Fruit fly (Drosophila melanogaster): Measurements from ENCODE around the gene IP3K2.

IP3K2 gene

DNA sequence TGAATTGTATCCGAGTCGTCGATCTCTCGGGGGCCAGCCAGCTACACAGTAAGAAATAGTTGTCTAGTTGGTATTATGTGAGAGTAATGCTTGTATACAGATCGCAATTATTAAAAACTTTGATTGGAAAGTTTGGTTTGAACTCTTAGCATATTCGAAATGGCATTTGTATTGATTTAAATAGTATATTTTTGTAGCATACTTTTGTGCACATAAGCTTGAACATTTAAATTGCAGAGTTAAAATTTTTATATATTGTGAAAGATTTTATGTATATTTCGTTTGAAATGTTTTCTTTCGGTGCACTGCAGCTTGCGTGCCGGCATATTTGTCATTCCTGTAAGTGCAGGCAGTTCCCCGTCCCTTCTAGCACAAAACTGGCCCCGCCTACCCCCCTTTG is 8.8 kb downstream of the IP3K2 start (continued):
- TF ChIP-seq vnd (GFP tag; IDR thresholded peaks at IDR 0.05; ENCODE audit: partially characterized antibody) (no peak), MTF-1 (GFP tag; optimal IDR thresholded peaks at IDR 0.05; ENCODE audit: borderline replicate concordance) (no peak), Blimp-1 (GFP tag; optimal IDR thresholded peaks at IDR 0.05) (peak; percentile 8), Usf (GFP tag; optimal IDR thresholded peaks at IDR 0.05) (no peak), seq (GFP tag; IDR thresholded peaks at IDR 0.05) (no peak), HLHmδ (GFP tag; optimal IDR thresholded peaks at IDR 0.05) (no peak), Kr (GFP tag; optimal IDR thresholded peaks at IDR 0.05) (no peak), CG34224 (GFP tag; IDR thresholded peaks at IDR 0.05; ENCODE audit: partially characterized antibody) (no peak), repo (GFP tag; optimal IDR thresholded peaks at IDR 0.05) (no peak), cato (GFP tag; optimal IDR thresholded peaks at IDR 0.05; ENCODE audit: borderline replicate concordance) (no peak), CG8944 (GFP tag; optimal IDR thresholded peaks at IDR 0.05) (no peak)

DNA sequence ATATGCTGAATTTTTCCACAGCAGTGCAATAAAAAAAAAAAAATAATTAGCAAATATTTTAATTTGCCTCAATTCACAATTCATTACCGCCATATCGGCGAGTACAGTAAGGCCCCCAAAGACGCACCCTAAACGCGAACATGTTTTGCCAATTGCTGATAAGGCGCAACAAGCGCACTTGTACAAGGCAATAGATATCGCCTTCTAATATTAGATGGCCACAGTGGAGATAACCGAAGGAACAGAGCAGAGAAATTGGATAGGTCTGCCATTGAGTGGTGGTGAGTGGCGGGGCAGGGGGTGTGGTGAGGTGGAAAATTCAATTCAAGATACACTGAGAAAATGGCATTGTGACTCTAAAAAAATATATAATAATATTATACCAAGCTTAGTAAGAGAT is 9.7 kb downstream of the IP3K2 start:
- TF ChIP-seq CG34376 (GFP tag; optimal IDR thresholded peaks at IDR 0.05): no peak
- TF ChIP-seq grn (GFP tag; optimal IDR thresholded peaks at IDR 0.05): peak; percentile 24
- TF ChIP-seq Med (GFP tag): peak; percentile 9
- peak; percentile 66 for TF ChIP-seq caup (GFP tag; optimal IDR thresholded peaks at IDR 0.05; ENCODE audit: severe bottlenecking)
- TF ChIP-seq row (GFP tag; IDR thresholded peaks at IDR 0.05): 0 out of 3 replicates have a peak, but pooled peaks have one; percentile 6
- peak; percentile 52 for TF ChIP-seq grau (tag; optimal IDR thresholded peaks at IDR 0.05)
- no peak for TF ChIP-seq dysf (GFP tag; IDR thresholded peaks at IDR 0.05)
- TF ChIP-seq CG4617 (GFP tag; optimal IDR thresholded peaks at IDR 0.05; ENCODE audit: borderline replicate concordance): no peak
- TF ChIP-seq amos (GFP tag; IDR thresholded peaks at IDR 0.05; ENCODE audit: partially characterized antibody): no peak
- TF ChIP-seq tna (GFP tag; IDR thresholded peaks at IDR 0.05; ENCODE audit: partially characterized antibody): no peak
- peak; percentile 57 for TF ChIP-seq exex (tag; optimal IDR thresholded peaks at IDR 0.05)
- TF ChIP-seq mirr (GFP tag; optimal IDR thresholded peaks at IDR 0.05): peak; percentile 90
- peak; percentile 63 for TF ChIP-seq crol (GFP tag; IDR thresholded peaks at IDR 0.05)
- TF ChIP-seq pnt (GFP tag; optimal IDR thresholded peaks at IDR 0.05): no peak

DNA sequence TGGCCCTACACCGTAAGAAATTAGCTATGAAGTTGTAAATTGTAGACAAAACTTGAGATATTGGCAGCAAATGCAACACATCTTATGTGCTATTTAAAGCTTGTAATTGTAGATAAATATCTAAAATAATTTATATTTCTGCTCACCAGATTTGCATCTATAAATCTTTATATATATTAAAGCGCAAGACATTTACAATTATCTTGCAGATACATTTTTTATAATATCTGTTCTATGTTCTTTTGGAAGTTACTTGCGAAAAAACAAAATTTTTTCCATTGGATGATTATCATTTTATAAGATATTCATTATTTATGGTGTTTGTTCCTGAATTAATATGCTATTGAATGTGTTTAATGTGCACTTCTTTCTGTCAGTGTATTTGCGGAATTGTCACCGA is 10.9 kb downstream of the IP3K2 start:
- TF ChIP-seq esg (GFP tag; conservative IDR thresholded peaks at IDR 0.05) (0 out of 2 replicates have a peak, but pooled peaks have one; percentile 7), CG11504 (tag; optimal IDR thresholded peaks at IDR 0.05) (peak; percentile 16), CG6272 (GFP tag; IDR thresholded peaks at IDR 0.05) (no peak), CG6689 (GFP tag; IDR thresholded peaks at IDR 0.05) (0 out of 2 replicates have a peak, but pooled peaks have one; percentile 8), Drgx (GFP tag; IDR thresholded peaks at IDR 0.05) (peak; percentile 15; the same call in 1 of the 2 replicates), HLH3B (GFP tag; IDR thresholded peaks at IDR 0.05) (no peak), gem (tag; optimal IDR thresholded peaks at IDR 0.05) (peak; percentile 20), bsh (GFP tag; optimal IDR thresholded peaks at IDR 0.05) (peak in 1 of 2 experiments; percentile 10), mld (GFP tag; IDR thresholded peaks at IDR 0.05; ENCODE audit: partially characterized antibody) (no peak)

- TF ChIP-seq CG32532 (GFP tag; IDR thresholded peaks at IDR 0.05): no peak
- 0 out of 2 replicates have a peak, but pooled peaks have one; percentile 10 for TF ChIP-seq CG17328 (GFP tag; IDR thresholded peaks at IDR 0.05)
- no peak for TF ChIP-seq CG7556 (GFP tag; optimal IDR thresholded peaks at IDR 0.05)
- TF ChIP-seq CG14050 (GFP tag; IDR thresholded peaks at IDR 0.05): no peak
- TF ChIP-seq NK7.1 (GFP tag; optimal IDR thresholded peaks at IDR 0.05): no peak
- no peak for TF ChIP-seq ranshi (GFP tag; IDR thresholded peaks at IDR 0.05)
- TF ChIP-seq HLH54F (GFP tag; optimal IDR thresholded peaks at IDR 0.05): no peak
- peak; percentile 61 for TF ChIP-seq Med (GFP tag)
- TF ChIP-seq H15 (GFP tag; IDR thresholded peaks at IDR 0.05): no peak
- no peak for TF ChIP-seq pzg (GFP tag; optimal IDR thresholded peaks at IDR 0.05)
- no peak for TF ChIP-seq CG4617 (GFP tag; optimal IDR thresholded peaks at IDR 0.05; ENCODE audit: borderline replicate concordance)
- no peak for TF ChIP-seq CG8359 (GFP tag; optimal IDR thresholded peaks at IDR 0.05; ENCODE audit: borderline replicate concordance)
- no peak for TF ChIP-seq CG10979 (tag; optimal IDR thresholded peaks at IDR 0.05)
- TF ChIP-seq B-H1 (GFP tag; IDR thresholded peaks at IDR 0.05): no peak
Measured at dm6 chrX:13314789-13315462, 11.5 kb downstream of the IP3K2 start.

Data from whole organism, embryonic.